Worm (Caenorhabditis elegans) whole organism, mixed stage, embryonic: Measurements from ENCODE around the gene F40G9.19.
A peak's percentile ranks its signal among the peaks of the same experiment; 100 is the strongest.

ENCODE experiments used
- M03D4.4 ChIP-seq: sonication (generic microtip); optimal IDR thresholded peaks from 2 replicates; lab custom pipeline; 2017; ENCODE audit warnings: mild to moderate bottlenecking, missing genetic modification characterization, missing compliant biosample characterization
- blmp-1 ChIP-seq: fragments of 150-350 bp; optimal IDR thresholded peaks from 2 replicates; lab custom pipeline; 2014; ENCODE audit warnings: missing biosample characterization, missing genetic modification characterization
- ceh-39 ChIP-seq: fragments of 150-350 bp; optimal IDR thresholded peaks from 2 replicates; lab custom pipeline; 2014; ENCODE audit warnings: missing biosample characterization, missing genetic modification characterization
- ceh-43 ChIP-seq: fragments of 200-800 bp; sonication (Bioruptor generic); optimal IDR thresholded peaks from 2 replicates; lab custom pipeline; 2018; ENCODE audit warnings: mild to moderate bottlenecking, missing genetic modification characterization, moderate library complexity, missing compliant biosample characterization
- ceh-83 ChIP-seq: fragments of 200-800 bp; sonication (Bioruptor generic); optimal IDR thresholded peaks from 2 replicates; lab custom pipeline; 2018; ENCODE audit warnings: mild to moderate bottlenecking, missing genetic modification characterization, missing compliant biosample characterization
- ces-1 ChIP-seq: fragments of 150-350 bp; optimal IDR thresholded peaks from 2 replicates; lab custom pipeline; 2014; ENCODE audit warnings: missing biosample characterization, missing genetic modification reagents, missing genetic modification characterization
- cnd-1 ChIP-seq: fragments of 200-800 bp; sonication (Bioruptor generic); optimal IDR thresholded peaks from 2 replicates; lab custom pipeline; 2018; ENCODE audit warnings: mild to moderate bottlenecking, missing genetic modification characterization, missing compliant biosample characterization
- drap-1 ChIP-seq: fragments of 200-800 bp; sonication (Bioruptor generic); optimal IDR thresholded peaks from 3 replicates; lab custom pipeline; 2018; ENCODE audit warnings: mild to moderate bottlenecking, missing genetic modification characterization, missing compliant biosample characterization
- elt-3 ChIP-seq: fragments of 150-350 bp; optimal IDR thresholded peaks from 2 replicates; lab custom pipeline; 2014; ENCODE audit warnings: missing biosample characterization, missing genetic modification characterization
- flh-1 ChIP-seq: fragments of 200-800 bp; sonication (Bioruptor generic); optimal IDR thresholded peaks from 2 replicates; lab custom pipeline; 2018; ENCODE audit warnings: mild to moderate bottlenecking, missing genetic modification characterization, moderate library complexity, missing compliant biosample characterization
- ham-2 ChIP-seq: fragments of 200-800 bp; sonication (Bioruptor generic); optimal IDR thresholded peaks from 2 replicates; lab custom pipeline; 2018; ENCODE audit warnings: mild to moderate bottlenecking, missing genetic modification characterization, missing compliant biosample characterization
- hlh-1 ChIP-seq: fragments of 150-350 bp; optimal IDR thresholded peaks from 2 replicates; lab custom pipeline; 2014; ENCODE audit warnings: missing biosample characterization, missing genetic modification reagents, missing genetic modification characterization
- lin-13 ChIP-seq: fragments of 150-350 bp; optimal IDR thresholded peaks from 2 replicates; lab custom pipeline; 2014; ENCODE audit warnings: missing biosample characterization, missing genetic modification characterization
- lin-32 ChIP-seq: fragments of 200-800 bp; sonication (Bioruptor generic); optimal IDR thresholded peaks from 2 replicates; lab custom pipeline; 2018; ENCODE audit warnings: mild to moderate bottlenecking, missing genetic modification characterization, missing compliant biosample characterization
- lsy-2 ChIP-seq: fragments of 150-350 bp; optimal IDR thresholded peaks from 2 replicates; lab custom pipeline; 2014; ENCODE audit warnings: missing biosample characterization, missing genetic modification characterization
- mab-5 ChIP-seq: fragments of 150-350 bp; optimal IDR thresholded peaks from 2 replicates; lab custom pipeline; 2014; ENCODE audit warnings: missing biosample characterization, missing genetic modification characterization
- mep-1 ChIP-seq: fragments of 150-350 bp; optimal IDR thresholded peaks from 2 replicates; lab custom pipeline; 2017; ENCODE audit warnings: missing biosample characterization, missing genetic modification reagents, missing genetic modification characterization, inconsistent platforms
- mls-2 ChIP-seq: sonication (generic microtip); optimal IDR thresholded peaks from 2 replicates; lab custom pipeline; 2016; ENCODE audit warnings: mild to moderate bottlenecking, missing genetic modification characterization, moderate library complexity, missing compliant biosample characterization
- nhr-12 ChIP-seq: fragments of 150-350 bp; optimal IDR thresholded peaks from 2 replicates; lab custom pipeline; 2014; ENCODE audit warnings: missing biosample characterization, missing genetic modification characterization
- nhr-2 ChIP-seq: fragments of 150-350 bp; optimal IDR thresholded peaks from 2 replicates; lab custom pipeline; 2014; ENCODE audit warnings: missing biosample characterization, missing genetic modification characterization
- nhr-237 ChIP-seq: fragments of 150-350 bp; optimal IDR thresholded peaks from 2 replicates; lab custom pipeline; 2014; ENCODE audit warnings: missing biosample characterization, missing genetic modification characterization
- nhr-28 ChIP-seq: fragments of 150-350 bp; optimal IDR thresholded peaks from 2 replicates; lab custom pipeline; 2014; ENCODE audit warnings: missing biosample characterization, missing genetic modification characterization
- nhr-76 ChIP-seq: sonication (generic microtip); optimal IDR thresholded peaks from 2 replicates; lab custom pipeline; 2017; ENCODE audit warnings: missing biosample characterization, missing genetic modification characterization
- pha-4 ChIP-seq: fragments of 150-350 bp; optimal IDR thresholded peaks from 2 replicates; lab custom pipeline; 2018; ENCODE audit warnings: missing biosample characterization, missing genetic modification reagents, missing genetic modification characterization
- snpc-4 ChIP-seq: fragments of 150-350 bp; optimal IDR thresholded peaks from 2 replicates; lab custom pipeline; 2014; ENCODE audit warnings: missing biosample characterization, missing genetic modification characterization
- tbx-8 ChIP-seq: fragments of 200-800 bp; sonication (Bioruptor generic); optimal IDR thresholded peaks from 2 replicates; lab custom pipeline; 2018; ENCODE audit warnings: mild to moderate bottlenecking, missing genetic modification characterization, moderate library complexity, missing compliant biosample characterization
- unc-120 ChIP-seq: sonication (generic microtip); optimal IDR thresholded peaks from 2 replicates; lab custom pipeline; 2017; ENCODE audit warnings: missing genetic modification characterization, missing compliant biosample characterization; ENCODE audit not compliant: poor library complexity, severe bottlenecking
- unc-39 ChIP-seq: fragments of 150-350 bp; optimal IDR thresholded peaks from 2 replicates; lab custom pipeline; 2014; ENCODE audit warnings: missing biosample characterization, missing genetic modification characterization
- zip-8 ChIP-seq: fragments of 150-350 bp; optimal IDR thresholded peaks from 2 replicates; lab custom pipeline; 2014; ENCODE audit warnings: missing biosample characterization, missing genetic modification characterization

Gene F40G9.19

ce11 chrIII:173501-173900 lies at the start of gene F40G9.19:
TSS of gene F40G9.19 (plus strand) at chrIII:173801.
- TF ChIP-seq ceh-39 (tag; lab: Kevin White, UChicago) (no peak), flh-1 (GFP tag; lab: Kevin White, UChicago) (no peak), nhr-2 (no peak), hlh-1 (tag; lab: Kevin White, UChicago) (no peak), pha-4 (tag; lab: Kevin White, UChicago) (no peak), mab-5 (no peak)
- TF ChIP-seq, all 35 proteins: peak for 0

- TF ChIP-seq lin-32 (no peak), elt-3 (tag; lab: Kevin White, UChicago) (no peak), ceh-39 (tag; lab: Kevin White, UChicago) (no peak)
These were observed 49.1 kb upstream of the F40G9.19 start, which contains the start of gene pals-23 for ce11 chrIII:124478-124877. TSS of gene pals-23 (plus strand) at chrIII:124778.

- TF ChIP-seq pha-4 (tag; lab: Kevin White, UChicago) (no peak), ces-1 (no peak), blmp-1 (tag; lab: Kevin White, UChicago) (no peak), elt-3 (tag; lab: Kevin White, UChicago) (no peak), ceh-39 (tag; lab: Kevin White, UChicago) (no peak), ceh-43 (GFP tag; lab: Kevin White, UChicago) (no peak), lsy-2 (tag; lab: Kevin White, UChicago) (no peak), nhr-76 (tag; lab: Kevin White, UChicago) (no peak), mls-2 (no peak), nhr-237 (tag; lab: Kevin White, UChicago) (no peak), lin-13 (tag; lab: Kevin White, UChicago) (no peak), hlh-1 (tag; lab: Kevin White, UChicago) (no peak), ham-2 (GFP tag; lab: Kevin White, UChicago) (no peak), zip-8 (tag; lab: Kevin White, UChicago) (no peak), nhr-12 (no peak), tbx-8 (GFP tag; lab: Kevin White, UChicago) (no peak), M03D4.4 (no peak), unc-39 (tag; lab: Kevin White, UChicago) (no peak), lin-32 (no peak)
These were observed 43.0 kb upstream of the F40G9.19 start, which contains the start of the genes nhr-280 and C29F9.2 for ce11 chrIII:130650-131049. TSS of gene nhr-280 (minus strand) at chrIII:130750. TSS of gene C29F9.2 (plus strand) at chrIII:130947.

- peak; percentile 34 for TF ChIP-seq lsy-2 (tag; lab: Kevin White, UChicago)
- TF ChIP-seq nhr-76 (tag; lab: Kevin White, UChicago) = no peak
- TF ChIP-seq nhr-237 (tag; lab: Kevin White, UChicago) = peak; percentile 11
- peak; percentile 96 for TF ChIP-seq ces-1
- TF ChIP-seq M03D4.4 = no peak
- TF ChIP-seq nhr-12 = no peak
- peak; percentile 3 for TF ChIP-seq unc-120 (tag; lab: Kevin White, UChicago)
- TF ChIP-seq blmp-1 (tag; lab: Kevin White, UChicago) = no peak
- TF ChIP-seq mep-1 (tag; lab: Kevin White, UChicago) = peak; percentile 45
- TF ChIP-seq mab-5 = peak; percentile 39
- peak; percentile 52 for TF ChIP-seq pha-4 (tag; lab: Kevin White, UChicago)
- TF ChIP-seq lin-32 = no peak
- no peak for TF ChIP-seq nhr-28 (tag; lab: Kevin White, UChicago)
These were observed 42.0 kb upstream of the F40G9.19 start for ce11 chrIII:131627-132026.

ce11 chrIII:132118-132517 lies 41.5 kb upstream of the F40G9.19 start, which contains the start of gene pals-22:
TSS of gene pals-22 (plus strand) at chrIII:132418.
- TF ChIP-seq nhr-76 (tag; lab: Kevin White, UChicago) = no peak
- no peak for TF ChIP-seq lin-13 (tag; lab: Kevin White, UChicago)

ce11 chrIII:134194-134593 lies 39.4 kb upstream of the F40G9.19 start, which contains the start of gene pals-25:
TSS of gene pals-25 (plus strand) at chrIII:134494.
- TF ChIP-seq nhr-237 (tag; lab: Kevin White, UChicago) (no peak), ces-1 (no peak), tbx-8 (GFP tag; lab: Kevin White, UChicago) (no peak), ceh-43 (GFP tag; lab: Kevin White, UChicago) (no peak), lin-32 (no peak), cnd-1 (tag; lab: Kevin White, UChicago) (no peak), mab-5 (no peak)

- TF ChIP-seq lin-32 (no peak), snpc-4 (tag; lab: Kevin White, UChicago) (no peak), M03D4.4 (no peak), hlh-1 (tag; lab: Kevin White, UChicago) (no peak), nhr-76 (tag; lab: Kevin White, UChicago) (no peak), drap-1 (no peak), mab-5 (no peak), ceh-43 (GFP tag; lab: Kevin White, UChicago) (no peak), ceh-83 (GFP tag; lab: Kevin White, UChicago) (no peak)
These were observed 32.7 kb upstream of the F40G9.19 start, which contains the start of gene fbxb-81 for ce11 chrIII:140904-141303. TSS of gene fbxb-81 (minus strand) at chrIII:141217.
